Worm (Caenorhabditis elegans) whole organism, L4 larva: Measurements from ENCODE around the gene lias-1.

Experiments
- D1046.2 ChIP-seq: fragments of 200-800 bp; sonication (Bioruptor generic); IDR thresholded peaks from 2 replicates; pipeline ENCODE4 v1.3.6; 2022; ENCODE audit warnings: missing genetic modification characterization, missing compliant biosample characterization
- F44E2.7 ChIP-seq: fragments of 200-800 bp; sonication (Bioruptor generic); IDR thresholded peaks from 2 replicates; pipeline ENCODE4 v2.1.2; 2022; ENCODE audit warnings: missing genetic modification characterization, missing compliant biosample characterization
- R02D3.7 ChIP-seq: fragments of 150-350 bp; sonication (generic microtip); optimal IDR thresholded peaks from 3 replicates; lab custom pipeline; 2014; ENCODE audit warnings: missing biosample characterization, missing genetic modification characterization
- ZK546.5 ChIP-seq, 2 experiments: sonication (generic microtip); optimal IDR thresholded peaks; 2 replicates each; lab custom pipeline; 2017; ENCODE audit warnings: missing biosample characterization in 2 of 2, missing genetic modification characterization in 2 of 2
- aha-1 ChIP-seq: fragments of 150-350 bp; peaks from one replicate; lab custom pipeline; 2014; ENCODE audit warnings: missing biosample characterization, missing genetic modification characterization
- aly-2 ChIP-seq: sonication (generic microtip); optimal IDR thresholded peaks from 2 replicates; lab custom pipeline; 2018; ENCODE audit warnings: missing biosample characterization, missing genetic modification characterization
- ama-1 ChIP-seq: fragments of 150-350 bp; optimal IDR thresholded peaks from 2 replicates; lab custom pipeline; 2014; ENCODE audit warnings: inconsistent platforms, mixed read lengths
- ceh-32 ChIP-seq: sonication (generic microtip); optimal IDR thresholded peaks from 2 replicates; lab custom pipeline; 2016; ENCODE audit warnings: mild to moderate bottlenecking, missing genetic modification characterization, missing compliant biosample characterization; ENCODE audit not compliant: poor library complexity
- ceh-44 ChIP-seq: fragments of 200-800 bp; sonication (Bioruptor generic); IDR thresholded peaks from 2 replicates; pipeline ENCODE4 v1.3.6; 2022; ENCODE audit warnings: missing genetic modification reagents, missing genetic modification characterization, missing compliant biosample characterization
- ces-1 ChIP-seq: fragments of 150-350 bp; sonication (generic microtip); optimal IDR thresholded peaks from 4 replicates; lab custom pipeline; 2014; ENCODE audit warnings: missing biosample characterization, missing genetic modification reagents, missing genetic modification characterization
- ctbp-1 ChIP-seq: fragments of 200-800 bp; sonication (Bioruptor generic); IDR thresholded peaks from 2 replicates; pipeline ENCODE4 v1.3.6; 2022; ENCODE audit warnings: missing genetic modification reagents, missing genetic modification characterization, missing compliant biosample characterization
- daf-12 ChIP-seq: fragments of 150-350 bp; optimal IDR thresholded peaks from 2 replicates; lab custom pipeline; 2014; ENCODE audit warnings: missing biosample characterization, missing genetic modification reagents, missing genetic modification characterization
- daf-16 ChIP-seq, 3 experiments: sonication (generic microtip); optimal IDR thresholded peaks; 2 replicates each; lab custom pipeline; 2016 to 2017; ENCODE audit warnings: missing genetic modification characterization in 3 of 3, missing genetic modification reagents in 3 of 3, mild to moderate bottlenecking in 2 of 3, missing compliant biosample characterization in 2 of 3, missing biosample characterization in 1 of 3, moderate library complexity in 1 of 3
- daf-19 ChIP-seq: fragments of 200-800 bp; sonication (Bioruptor generic); conservative IDR thresholded peaks from 2 replicates; pipeline ENCODE4 v1.3.6; 2022; ENCODE audit warnings: missing genetic modification characterization, missing compliant biosample characterization
- dpl-1 ChIP-seq: fragments of 150-350 bp; optimal IDR thresholded peaks from 2 replicates; lab custom pipeline; 2014; ENCODE audit warnings: missing biosample characterization, missing genetic modification reagents, missing genetic modification characterization
- duxl-1 ChIP-seq: sonication (generic microtip); optimal IDR thresholded peaks from 2 replicates; lab custom pipeline; 2016; ENCODE audit warnings: mild to moderate bottlenecking, missing genetic modification characterization, moderate library complexity, missing compliant biosample characterization; ENCODE audit not compliant: poor library complexity
- dve-1 ChIP-seq: sonication (generic microtip); optimal IDR thresholded peaks from 2 replicates; lab custom pipeline; 2017; ENCODE audit warnings: antibody characterized with exemption, mild to moderate bottlenecking, missing genetic modification characterization, missing compliant biosample characterization; ENCODE audit not compliant: insufficient read depth
- egl-43 ChIP-seq: fragments of 200-800 bp; sonication (Bioruptor generic); IDR thresholded peaks from 2 replicates; pipeline ENCODE4 v1.3.6; 2022; ENCODE audit warnings: missing genetic modification reagents, missing genetic modification characterization, missing compliant biosample characterization
- fkh-10 ChIP-seq: fragments of 150-350 bp; optimal IDR thresholded peaks from 2 replicates; lab custom pipeline; 2014; ENCODE audit warnings: missing biosample characterization, missing genetic modification reagents, missing genetic modification characterization
- hlh-11 ChIP-seq: fragments of 200-800 bp; sonication (Bioruptor generic); optimal IDR thresholded peaks from 2 replicates; lab custom pipeline; 2018; ENCODE audit warnings: mild to moderate bottlenecking, missing genetic modification characterization, missing compliant biosample characterization
- hmg-1.1 ChIP-seq: fragments of 200-800 bp; sonication (Bioruptor generic); IDR thresholded peaks from 2 replicates; pipeline ENCODE4 v1.3.6; 2022; ENCODE audit warnings: missing genetic modification reagents, missing genetic modification characterization, missing compliant biosample characterization
- lin-1 ChIP-seq: fragments of 200-800 bp; sonication (Bioruptor generic); IDR thresholded peaks from 2 replicates; pipeline ENCODE4 v1.3.6; 2022; ENCODE audit warnings: missing genetic modification reagents, missing genetic modification characterization, missing compliant biosample characterization
- lin-13 ChIP-seq: fragments of 150-350 bp; optimal IDR thresholded peaks from 2 replicates; lab custom pipeline; 2014; ENCODE audit warnings: missing biosample characterization, missing genetic modification reagents, missing genetic modification characterization
- lin-38 ChIP-seq: fragments of 200-800 bp; sonication (Bioruptor generic); IDR thresholded peaks from 2 replicates; pipeline ENCODE4 v1.3.6; 2022; ENCODE audit warnings: missing genetic modification reagents, missing genetic modification characterization, missing compliant biosample characterization
- lir-3 ChIP-seq: sonication (generic microtip); optimal IDR thresholded peaks from 2 replicates; lab custom pipeline; 2016; ENCODE audit warnings: mild to moderate bottlenecking, missing genetic modification characterization, missing compliant biosample characterization
- lsy-2 ChIP-seq, 2 experiments: fragments of 150-350 bp in 1 of 2; sonication (generic microtip) in 1 of 2; optimal IDR thresholded peaks; 2 replicates each; lab custom pipeline; 2014 to 2017; ENCODE audit warnings: missing biosample characterization in 2 of 2, missing genetic modification characterization in 2 of 2
- madf-5 ChIP-seq, 2 experiments: fragments of 200-800 bp; sonication (Bioruptor generic); IDR thresholded peaks; 2 replicates each; pipeline ENCODE4 v1.3.6; 2022; ENCODE audit warnings: missing compliant biosample characterization in 2 of 2, missing genetic modification characterization in 2 of 2
- mdl-1 ChIP-seq, 2 experiments: fragments of 150-350 bp in 1 of 2; sonication (generic microtip) in 1 of 2; optimal IDR thresholded peaks; 2 replicates each; lab custom pipeline; 2014 to 2017; ENCODE audit warnings: missing biosample characterization in 2 of 2, missing genetic modification characterization in 2 of 2
- mdt-29 ChIP-seq: fragments of 200-800 bp; sonication (Bioruptor generic); IDR thresholded peaks from 2 replicates; pipeline ENCODE4 v1.3.6; 2022; ENCODE audit warnings: missing genetic modification reagents, missing genetic modification characterization, missing compliant biosample characterization
- mes-2 ChIP-seq: sonication (generic microtip); optimal IDR thresholded peaks from 2 replicates; lab custom pipeline; 2016; ENCODE audit warnings: missing genotype, mild to moderate bottlenecking, missing genetic modification characterization, missing compliant biosample characterization; ENCODE audit not compliant: poor library complexity, severe bottlenecking
- nhr-11 ChIP-seq: fragments of 150-350 bp; optimal IDR thresholded peaks from 2 replicates; lab custom pipeline; 2014; ENCODE audit warnings: missing biosample characterization, missing genetic modification characterization
- nhr-25 ChIP-seq: sonication (generic microtip); optimal IDR thresholded peaks from 2 replicates; lab custom pipeline; 2017; ENCODE audit warnings: missing genetic modification characterization, mild to moderate bottlenecking, missing compliant biosample characterization, antibody characterized with exemption, moderate library complexity, borderline replicate concordance; ENCODE audit not compliant: insufficient read depth
- nhr-42 ChIP-seq: fragments of 200-800 bp; sonication (Bioruptor generic); IDR thresholded peaks from 2 replicates; pipeline ENCODE4 v1.3.6; 2022; ENCODE audit warnings: missing genetic modification characterization, missing compliant biosample characterization
- php-3 ChIP-seq: fragments of 200-800 bp; sonication (Bioruptor generic); IDR thresholded peaks from 2 replicates; pipeline ENCODE4 v1.3.6; 2022; ENCODE audit warnings: missing genetic modification reagents, missing genetic modification characterization, missing compliant biosample characterization
- pqm-1 ChIP-seq: sonication (generic microtip); optimal IDR thresholded peaks from 2 replicates; lab custom pipeline; 2017; ENCODE audit warnings: missing biosample characterization, missing genetic modification characterization
- rbr-2 ChIP-seq: sonication (generic microtip); optimal IDR thresholded peaks from 2 replicates; lab custom pipeline; 2016; ENCODE audit warnings: missing genotype, missing genetic modification characterization, missing compliant biosample characterization
- sdz-12 ChIP-seq: fragments of 200-800 bp; sonication (Bioruptor generic); optimal IDR thresholded peaks from 2 replicates; lab custom pipeline; 2018; ENCODE audit warnings: mild to moderate bottlenecking, missing genetic modification characterization, missing compliant biosample characterization
- set-16 ChIP-seq: fragments of 200-800 bp; sonication (Bioruptor generic); IDR thresholded peaks from 2 replicates; pipeline ENCODE4 v1.3.6; 2022; ENCODE audit warnings: missing genetic modification reagents, missing genetic modification characterization, missing compliant biosample characterization
- skn-1 ChIP-seq: fragments of 150-350 bp; optimal IDR thresholded peaks from 2 replicates; lab custom pipeline; 2014; ENCODE audit warnings: missing biosample characterization, missing genetic modification characterization
- spr-1 ChIP-seq: sonication (generic microtip); optimal IDR thresholded peaks from 2 replicates; lab custom pipeline; 2016; ENCODE audit warnings: mild to moderate bottlenecking, missing genetic modification characterization, missing compliant biosample characterization
- tag-97 ChIP-seq: fragments of 200-800 bp; sonication (Bioruptor generic); IDR thresholded peaks from 2 replicates; pipeline ENCODE4 v1.3.6; 2022; ENCODE audit warnings: missing genetic modification characterization, missing compliant biosample characterization
- tra-1 ChIP-seq: fragments of 200-800 bp; sonication (Bioruptor generic); IDR thresholded peaks from 2 replicates; pipeline ENCODE4 v1.3.6; 2022; ENCODE audit warnings: missing genetic modification reagents, missing genetic modification characterization, missing compliant biosample characterization
- unc-62 ChIP-seq, 3 experiments: fragments of 150-350 bp in 1 of 3; sonication (generic microtip); optimal IDR thresholded peaks in 2 of 3; peaks in 1 of 3; 1 replicate in 1 of 3; 2 replicates in 2 of 3; lab custom pipeline; 2014 to 2017; ENCODE audit warnings: missing biosample characterization in 3 of 3, missing genetic modification characterization in 3 of 3, missing genetic modification reagents in 3 of 3, missing genotype in 1 of 3
- zfp-3 ChIP-seq: fragments of 200-800 bp; sonication (Bioruptor generic); conservative IDR thresholded peaks from 2 replicates; pipeline ENCODE4 v1.3.6; 2022; ENCODE audit warnings: missing genetic modification reagents, missing genetic modification characterization, missing compliant biosample characterization
- zip-11 ChIP-seq: fragments of 200-800 bp; sonication (Bioruptor generic); IDR thresholded peaks from 2 replicates; pipeline ENCODE4 v1.3.6; 2022; ENCODE audit warnings: missing genetic modification characterization, missing compliant biosample characterization

The lias-1 gene

DNA sequence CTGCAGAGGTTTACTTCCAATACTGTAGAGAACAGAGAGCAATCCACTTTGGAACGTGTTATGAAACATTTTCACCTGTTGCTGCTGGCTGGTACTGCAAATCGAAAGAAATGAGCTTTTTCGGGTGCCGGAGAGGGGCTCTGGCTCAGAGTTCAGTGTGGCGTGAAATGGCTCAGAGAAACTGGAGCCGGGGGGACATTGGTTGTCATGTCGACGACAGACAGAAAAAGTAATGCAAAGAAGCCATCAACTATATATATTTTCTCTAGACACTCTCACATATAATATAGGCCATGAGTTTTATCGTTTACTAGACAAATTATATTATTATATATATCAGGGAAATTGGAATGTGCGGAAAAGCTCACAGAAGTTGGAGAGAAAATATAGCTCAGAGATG is 32.5 kb upstream of the lias-1 start, which contains the start of gene cfap-20:
cfap-20 (minus strand) TSS at position 101 of the 400 bp plus-strand sequence.
- 0 out of 2 replicates have a peak, but pooled peaks have one; percentile 18 for TF ChIP-seq tra-1
- TF ChIP-seq zip-11 (GFP tag; lab: Robert Waterston, UW): no peak
- no peak for TF ChIP-seq pqm-1 (tag; lab: Kevin White, UChicago)
- TF ChIP-seq lin-38 (GFP tag; lab: Robert Waterston, UW): peak; percentile 25; the same call in 1 of the 2 replicates
- TF ChIP-seq egl-43 (GFP tag; lab: Robert Waterston, UW): 0 out of 2 replicates have a peak, but pooled peaks have one; percentile 9
- TF ChIP-seq, all 104 proteins: peak for 3

DNA sequence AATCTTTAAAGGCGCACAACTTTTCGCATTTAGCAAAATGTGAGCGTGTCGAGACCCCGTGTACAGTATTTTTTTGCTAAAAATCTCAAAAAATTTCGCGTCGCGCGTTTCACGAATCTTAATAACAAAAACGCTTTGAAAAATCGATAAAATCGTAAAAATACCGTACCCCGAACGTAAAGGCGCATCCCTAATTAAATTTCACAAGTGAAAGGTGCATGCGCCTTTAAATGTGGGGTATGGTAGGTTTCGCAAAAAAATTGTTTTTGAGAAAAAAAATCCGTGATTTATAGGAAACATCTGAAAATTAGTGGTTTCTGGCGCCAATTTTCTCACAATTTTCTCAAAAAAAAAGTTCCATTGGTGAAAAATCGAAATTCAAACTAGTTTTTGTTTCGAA is 29.3 kb upstream of the lias-1 start:
- TF ChIP-seq lin-38 (GFP tag; lab: Robert Waterston, UW): peak; percentile 23; the same call in 1 of the 2 replicates
- no peak for TF ChIP-seq nhr-25 (tag; lab: Kevin White, UChicago)

- no peak for TF ChIP-seq ama-1 (lab: Kevin White, UChicago)
- no peak for TF ChIP-seq nhr-25 (tag; lab: Kevin White, UChicago)
- peak; percentile 75 for TF ChIP-seq hmg-1.1
- no peak for TF ChIP-seq daf-12 (tag; lab: Kevin White, UChicago)
- TF ChIP-seq tag-97 (GFP tag; lab: Robert Waterston, UW): no peak
- TF ChIP-seq lir-3 (tag; lab: Kevin White, UChicago): no peak
- TF ChIP-seq lin-13 (GFP tag; lab: Kevin White, UChicago): peak; percentile 18
- no peak for TF ChIP-seq set-16 (GFP tag; lab: Robert Waterston, UW)
- no peak for TF ChIP-seq spr-1 (tag; lab: Kevin White, UChicago)
- peak in 1 of 2 experiments; percentile 63 for TF ChIP-seq unc-62 (GFP tag; optimal IDR thresholded peaks at IDR 0.05 in 1 of 2; lab: Kevin White, UChicago)
- TF ChIP-seq unc-62 (tag; optimal IDR thresholded peaks at IDR 0.05; lab: Kevin White, UChicago): no peak
- no peak for TF ChIP-seq skn-1 (tag; lab: Kevin White, UChicago)
- no peak for TF ChIP-seq fkh-10
- TF ChIP-seq ceh-32 (tag; lab: Kevin White, UChicago): no peak
- TF ChIP-seq dve-1 (tag; lab: Kevin White, UChicago): peak; percentile 25
- no peak for TF ChIP-seq ceh-44 (GFP tag; lab: Robert Waterston, UW)
- TF ChIP-seq dpl-1 (GFP tag; lab: Kevin White, UChicago): peak; percentile 31
- no peak for TF ChIP-seq D1046.2 (GFP tag; lab: Robert Waterston, UW)
- TF ChIP-seq ctbp-1: 0 out of 2 replicates have a peak, but pooled peaks have one; percentile 44
- TF ChIP-seq daf-19 (GFP tag; lab: Robert Waterston, UW): no peak
- no peak for TF ChIP-seq mdl-1 (tag; optimal IDR thresholded peaks at IDR 0.05; lab: Kevin White, UChicago)
- no peak for TF ChIP-seq tra-1
- no peak for TF ChIP-seq ZK546.5 (tag; optimal IDR thresholded peaks at IDR 0.05; lab: Kevin White, UChicago)
- no peak for TF ChIP-seq zfp-3 (GFP tag; lab: Robert Waterston, UW)
- no peak for TF ChIP-seq aly-2 (tag; lab: Kevin White, UChicago)
- peak; percentile 71 for TF ChIP-seq rbr-2 (tag; lab: Kevin White, UChicago)
- TF ChIP-seq ces-1 (GFP tag; lab: Kevin White, UChicago): no peak
- no peak for TF ChIP-seq F44E2.7 (GFP tag; lab: Robert Waterston, UW)
- TF ChIP-seq mdt-29 (GFP tag; lab: Robert Waterston, UW): no peak
- no peak for TF ChIP-seq lin-1 (GFP tag; lab: Robert Waterston, UW)
- no peak for TF ChIP-seq php-3 (GFP tag; lab: Robert Waterston, UW)
- TF ChIP-seq lsy-2 (tag; optimal IDR thresholded peaks at IDR 0.05; lab: Kevin White, UChicago): peak; percentile 57 to 62
- no peak for TF ChIP-seq nhr-42 (GFP tag; lab: Robert Waterston, UW)
- peak; percentile 51 for TF ChIP-seq hlh-11 (tag; lab: Kevin White, UChicago)
- TF ChIP-seq duxl-1 (tag; lab: Kevin White, UChicago): no peak
- peak; percentile 53 for TF ChIP-seq mes-2 (tag; lab: Kevin White, UChicago)
- TF ChIP-seq madf-5 (GFP tag; IDR thresholded peaks at IDR 0.05; lab: Robert Waterston, UW): no peak
- no peak for TF ChIP-seq sdz-12 (GFP tag; lab: Kevin White, UChicago)
- TF ChIP-seq R02D3.7 (tag; lab: Kevin White, UChicago): no peak
- peak; percentile 65 for TF ChIP-seq aha-1 (tag; lab: Kevin White, UChicago)
- no peak for TF ChIP-seq nhr-11 (tag; lab: Kevin White, UChicago)
- no peak for TF ChIP-seq daf-16 (GFP tag; optimal IDR thresholded peaks at IDR 0.05; lab: Kevin White, UChicago)
- peak; percentile 17 for TF ChIP-seq daf-16 (tag; optimal IDR thresholded peaks at IDR 0.05; lab: Kevin White, UChicago)
Observed at ce11 chrIII:3532035-3532434, 27.1 kb upstream of the lias-1 start.
